Fruit fly (Drosophila melanogaster) whole organism, embryonic: Measurements from ENCODE around the gene CG14100.

Experiments
- CG11723 ChIP-seq: fragments of 200-800 bp; sonication (Bioruptor generic); optimal IDR thresholded peaks from 2 replicates; lab custom pipeline; 2017; ENCODE audit warnings: missing biosample characterization, mild to moderate bottlenecking, missing genetic modification characterization
- CG1233 ChIP-seq: fragments of 200-800 bp; sonication (Bioruptor generic); optimal IDR thresholded peaks from 4 replicates; lab custom pipeline; 2018; ENCODE audit warnings: missing biosample characterization, mild to moderate bottlenecking, missing genetic modification characterization
- CG12391 ChIP-seq: fragments of 200-800 bp; sonication (Bioruptor generic); optimal IDR thresholded peaks from 3 replicates; lab custom pipeline; 2018; ENCODE audit warnings: missing biosample characterization, mild to moderate bottlenecking, missing genetic modification characterization, moderate library complexity
- CG13775 ChIP-seq: fragments of 200-800 bp; sonication (Bioruptor generic); optimal IDR thresholded peaks from 3 replicates; lab custom pipeline; 2017; ENCODE audit warnings: missing biosample characterization, mild to moderate bottlenecking, missing genetic modification characterization
- CG14667 ChIP-seq: fragments of 200-800 bp; sonication (Bioruptor generic); IDR thresholded peaks from 2 replicates; pipeline ENCODE4 v1.3.6; 2022; ENCODE audit warnings: missing biosample characterization, missing genetic modification characterization
- CG14710 ChIP-seq: fragments of 200-800 bp; sonication (Bioruptor generic); optimal IDR thresholded peaks from 3 replicates; lab custom pipeline; 2019; ENCODE audit warnings: missing biosample characterization, mild to moderate bottlenecking, missing genetic modification characterization, moderate library complexity
- CG1529 ChIP-seq: fragments of 200-800 bp; sonication (Bioruptor generic); optimal IDR thresholded peaks from 3 replicates; lab custom pipeline; 2018; ENCODE audit warnings: missing biosample characterization, missing genetic modification characterization
- CG1603 ChIP-seq: fragments of 200-800 bp; sonication (Bioruptor generic); optimal IDR thresholded peaks from 2 replicates; lab custom pipeline; 2019; ENCODE audit warnings: missing biosample characterization, mild to moderate bottlenecking, missing genetic modification characterization, moderate library complexity
- CG17568 ChIP-seq: fragments of 200-800 bp; sonication (Bioruptor generic); optimal IDR thresholded peaks from 2 replicates; lab custom pipeline; 2018; ENCODE audit warnings: missing biosample characterization, mild to moderate bottlenecking, missing genetic modification characterization, moderate library complexity
- CG2116 ChIP-seq: fragments of 200-800 bp; sonication (Bioruptor generic); optimal IDR thresholded peaks from 3 replicates; lab custom pipeline; 2018; ENCODE audit warnings: missing biosample characterization, mild to moderate bottlenecking, missing genetic modification characterization
- CG30020 ChIP-seq: fragments of 200-800 bp; optimal IDR thresholded peaks from 2 replicates; lab custom pipeline; 2019; ENCODE audit warnings: missing biosample characterization, mild to moderate bottlenecking, missing genetic modification characterization, moderate library complexity
- CG31224 ChIP-seq: fragments of 200-800 bp; sonication (Bioruptor generic); IDR thresholded peaks from 2 replicates; pipeline ENCODE4 v1.3.6; 2022; ENCODE audit warnings: missing biosample characterization, missing genetic modification characterization
- CG3281 ChIP-seq: fragments of 200-800 bp; sonication (Bioruptor generic); optimal IDR thresholded peaks from 3 replicates; lab custom pipeline; 2017; ENCODE audit warnings: missing biosample characterization, mild to moderate bottlenecking, missing genetic modification characterization
- CG3407 ChIP-seq: fragments of 200-800 bp; sonication (Bioruptor generic); optimal IDR thresholded peaks from 2 replicates; lab custom pipeline; 2018; ENCODE audit warnings: missing biosample characterization, mild to moderate bottlenecking, missing genetic modification characterization
- CG4282 ChIP-seq: fragments of 200-800 bp; sonication (Bioruptor generic); optimal IDR thresholded peaks from 2 replicates; lab custom pipeline; 2016; ENCODE audit warnings: missing biosample characterization, missing genetic modification characterization
- CG5953 ChIP-seq: fragments of 200-800 bp; sonication (Bioruptor generic); IDR thresholded peaks from 2 replicates; pipeline ENCODE4 v1.3.6; 2022; ENCODE audit warnings: missing biosample characterization, missing genetic modification characterization
- CG6813 ChIP-seq: fragments of 200-800 bp; sonication (Bioruptor generic); optimal IDR thresholded peaks from 2 replicates; lab custom pipeline; 2017; ENCODE audit warnings: missing biosample characterization, missing genetic modification characterization, mild to moderate bottlenecking, moderate library complexity, missing genetic modification reagents
- CG7357 ChIP-seq: fragments of 200-800 bp; sonication (Bioruptor generic); IDR thresholded peaks from 3 replicates; pipeline ENCODE4 v1.3.6; 2022; ENCODE audit warnings: missing biosample characterization, missing genetic modification characterization
- CG8388 ChIP-seq: fragments of 200-800 bp; sonication (Bioruptor generic); optimal IDR thresholded peaks from 2 replicates; lab custom pipeline; 2019; ENCODE audit warnings: missing biosample characterization, mild to moderate bottlenecking, missing genetic modification characterization, moderate library complexity
- CG9609 ChIP-seq: fragments of 200-800 bp; sonication (Bioruptor generic); optimal IDR thresholded peaks from 3 replicates; lab custom pipeline; 2016; ENCODE audit warnings: missing biosample characterization, missing genetic modification characterization
- CG9817 ChIP-seq: fragments of 200-800 bp; sonication (Bioruptor generic); optimal IDR thresholded peaks from 2 replicates; lab custom pipeline; 2018; ENCODE audit warnings: missing biosample characterization, mild to moderate bottlenecking, missing genetic modification characterization, moderate library complexity
- CG9932 ChIP-seq: fragments of 200-800 bp; sonication (Bioruptor generic); IDR thresholded peaks from 2 replicates; pipeline ENCODE4 v1.3.6; 2022; ENCODE audit warnings: missing biosample characterization, missing genetic modification characterization
- D ChIP-seq, 2 experiments: fragments of 200-800 bp in 1 of 2; fragments of >200 bp in 1 of 2; sonication (Bioruptor generic) in 1 of 2; optimal IDR thresholded peaks; 2 replicates in 1 of 2; 3 replicates in 1 of 2; lab custom pipeline; 2017; ENCODE audit warnings: mild to moderate bottlenecking in 1 of 2, missing biosample characterization in 1 of 2, missing genetic modification characterization in 1 of 2, missing genetic modification reagents in 1 of 2
- Elba2 ChIP-seq: fragments of 200-800 bp; sonication (Bioruptor generic); optimal IDR thresholded peaks from 3 replicates; lab custom pipeline; 2016; ENCODE audit warnings: missing biosample characterization, missing genetic modification characterization
- Hsf ChIP-seq: fragments of 200-800 bp; sonication (Bioruptor generic); optimal IDR thresholded peaks from 3 replicates; lab custom pipeline; 2016; ENCODE audit warnings: missing biosample characterization, missing genetic modification characterization
- Oli ChIP-seq: fragments of 200-800 bp; sonication (Bioruptor generic); optimal IDR thresholded peaks from 2 replicates; lab custom pipeline; 2018; ENCODE audit warnings: missing biosample characterization, mild to moderate bottlenecking, missing genetic modification characterization, moderate library complexity
- Six4 ChIP-seq: fragments of 200-800 bp; sonication (Bioruptor generic); optimal IDR thresholded peaks from 2 replicates; lab custom pipeline; 2016; ENCODE audit warnings: missing biosample characterization, missing genetic modification characterization
- Sox100B ChIP-seq: fragments of 200-800 bp; sonication (Bioruptor generic); optimal IDR thresholded peaks from 3 replicates; lab custom pipeline; 2018; ENCODE audit warnings: missing biosample characterization, mild to moderate bottlenecking, missing genetic modification characterization
- ato ChIP-seq: fragments of 200-800 bp; sonication (Bioruptor generic); IDR thresholded peaks from 2 replicates; pipeline ENCODE4 v1.3.6; 2022; ENCODE audit warnings: missing biosample characterization, missing genetic modification characterization; ENCODE audit not compliant: partially characterized antibody
- bsh ChIP-seq, 2 experiments: fragments of 200-800 bp; sonication (Bioruptor generic); optimal IDR thresholded peaks; 2 replicates each; lab custom pipeline; 2017 to 2018; ENCODE audit warnings: mild to moderate bottlenecking in 2 of 2, missing biosample characterization in 2 of 2, missing genetic modification characterization in 2 of 2, moderate library complexity in 1 of 2
- dimm ChIP-seq: fragments of 200-800 bp; sonication (Bioruptor generic); IDR thresholded peaks from 2 replicates; pipeline ENCODE4 v1.3.6; 2022; ENCODE audit warnings: missing biosample characterization, missing genetic modification characterization
- disco-r ChIP-seq: fragments of 200-800 bp; sonication (Bioruptor generic); optimal IDR thresholded peaks from 2 replicates; lab custom pipeline; 2016; ENCODE audit warnings: missing biosample characterization, missing genetic modification characterization
- fd102C ChIP-seq: fragments of 200-800 bp; sonication (Bioruptor generic); optimal IDR thresholded peaks from 2 replicates; lab custom pipeline; 2018; ENCODE audit warnings: missing biosample characterization, mild to moderate bottlenecking, missing genetic modification characterization, moderate library complexity
- fd96Cb ChIP-seq: fragments of 200-800 bp; sonication (Bioruptor generic); optimal IDR thresholded peaks from 2 replicates; lab custom pipeline; 2018; ENCODE audit warnings: missing biosample characterization, mild to moderate bottlenecking, missing genetic modification characterization, moderate library complexity
- ham ChIP-seq: fragments of 200-800 bp; sonication (Bioruptor generic); IDR thresholded peaks from 2 replicates; pipeline ENCODE4 v1.3.6; 2022; ENCODE audit warnings: missing biosample characterization, missing genetic modification characterization
- hb ChIP-seq: fragments of 200-800 bp; sonication (Bioruptor generic); IDR thresholded peaks from 3 replicates; pipeline ENCODE4 v1.3.6; 2022; ENCODE audit warnings: missing biosample characterization, missing genetic modification characterization; ENCODE audit not compliant: partially characterized antibody
- knrl ChIP-seq: fragments of 200-800 bp; sonication (Bioruptor generic); IDR thresholded peaks from 3 replicates; pipeline ENCODE4 v1.3.6; 2022; ENCODE audit warnings: missing biosample characterization, missing genetic modification characterization; ENCODE audit not compliant: partially characterized antibody
- nerfin-1 ChIP-seq: fragments of 200-800 bp; sonication (Bioruptor generic); optimal IDR thresholded peaks from 3 replicates; lab custom pipeline; 2019; ENCODE audit warnings: missing biosample characterization, mild to moderate bottlenecking, missing genetic modification characterization, moderate library complexity
- phol ChIP-seq: fragments of 200-800 bp; sonication (Bioruptor generic); optimal IDR thresholded peaks from 3 replicates; lab custom pipeline; 2018; ENCODE audit warnings: missing biosample characterization, mild to moderate bottlenecking, missing genetic modification characterization, moderate library complexity
- shn ChIP-seq: fragments of 200-800 bp; sonication (Bioruptor generic); optimal IDR thresholded peaks from 3 replicates; lab custom pipeline; 2016; ENCODE audit warnings: missing biosample characterization, missing genetic modification characterization
- sqz ChIP-seq: fragments of 200-800 bp; sonication (Bioruptor generic); optimal IDR thresholded peaks from 3 replicates; lab custom pipeline; 2018; ENCODE audit warnings: missing biosample characterization, mild to moderate bottlenecking, missing genetic modification characterization
- tin ChIP-seq: fragments of 200-800 bp; sonication (Bioruptor generic); optimal IDR thresholded peaks from 3 replicates; lab custom pipeline; 2016; ENCODE audit warnings: missing biosample characterization, missing genetic modification characterization
- tio ChIP-seq: fragments of 200-800 bp; sonication (Bioruptor generic); optimal IDR thresholded peaks from 2 replicates; lab custom pipeline; 2017; ENCODE audit warnings: missing biosample characterization, missing genetic modification characterization, inconsistent platforms
- tll ChIP-seq, 2 experiments: fragments of 200-800 bp in 1 of 2; fragments of >200 bp in 1 of 2; sonication (Bioruptor generic) in 1 of 2; optimal IDR thresholded peaks; 2 replicates each; lab custom pipeline; 2017 to 2019; ENCODE audit warnings: missing biosample characterization in 2 of 2, missing genetic modification characterization in 2 of 2, mild to moderate bottlenecking in 1 of 2, moderate library complexity in 1 of 2
- trem ChIP-seq: fragments of 200-800 bp; optimal IDR thresholded peaks from 3 replicates; lab custom pipeline; 2019; ENCODE audit warnings: missing biosample characterization, mild to moderate bottlenecking, missing genetic modification characterization, moderate library complexity
- twi ChIP-seq: fragments of 200-800 bp; optimal IDR thresholded peaks from 2 replicates; lab custom pipeline; 2019; ENCODE audit warnings: missing biosample characterization, mild to moderate bottlenecking, missing genetic modification characterization, moderate library complexity
- unpg ChIP-seq: fragments of 200-800 bp; sonication (Bioruptor generic); optimal IDR thresholded peaks from 3 replicates; lab custom pipeline; 2018; ENCODE audit warnings: missing biosample characterization, mild to moderate bottlenecking, missing genetic modification characterization, moderate library complexity
- zfh1 ChIP-seq: fragments of 200-800 bp; sonication (Bioruptor generic); IDR thresholded peaks from 3 replicates; pipeline ENCODE4 v1.3.6; 2022; ENCODE audit warnings: missing biosample characterization, missing genetic modification characterization

The CG14100 gene

DNA sequence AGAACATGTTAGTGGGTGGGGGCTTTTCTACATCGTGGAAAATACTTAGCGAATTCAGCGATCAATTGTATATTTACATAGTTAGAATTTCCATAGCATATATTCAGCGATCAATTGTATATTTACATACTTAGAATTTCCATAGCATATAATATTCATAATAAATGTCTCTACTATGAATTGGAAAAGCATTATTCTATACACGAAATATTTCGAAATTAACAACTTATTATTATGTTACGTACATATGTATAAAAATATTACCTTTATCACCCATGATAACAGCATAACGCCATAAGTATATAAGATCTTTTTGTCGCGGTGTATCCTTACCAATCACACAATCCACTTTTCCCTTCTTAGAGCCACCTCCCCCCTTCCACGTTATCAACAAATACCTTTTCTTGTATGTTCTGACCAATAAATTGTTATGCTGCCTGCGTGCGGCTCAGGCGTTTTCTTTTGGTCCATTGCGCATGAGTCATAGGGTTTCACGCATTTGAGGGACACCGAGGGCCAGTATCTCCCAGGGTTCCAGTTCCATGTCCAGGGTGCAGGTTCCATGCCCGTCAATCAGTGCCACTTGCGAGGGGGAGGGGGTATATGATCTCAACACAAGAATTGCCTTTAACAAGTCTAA is 46.6 kb upstream of the CG14100 start (continued):
- TF ChIP-seq Six4 (GFP tag; lab: Kevin White, UChicago) (peak; percentile 47), trem (tag; lab: Kevin White, UChicago) (peak; percentile 65), bsh (GFP tag; optimal IDR thresholded peaks at IDR 0.05; lab: Kevin White, UChicago) (peak in 1 of 2 experiments; percentile 75), CG1529 (GFP tag; lab: Kevin White, UChicago) (peak; percentile 25), zfh1 (GFP tag; lab: Robert Waterston, UW) (peak; percentile 50; the same call in 1 of the 3 replicates), CG12391 (tag; lab: Kevin White, UChicago) (peak; percentile 82), CG8388 (peak; percentile 51), CG31224 (no peak), twi (tag; lab: Kevin White, UChicago) (peak; percentile 69), CG1603 (tag; lab: Kevin White, UChicago) (peak; percentile 52), CG9932 (GFP tag; lab: Robert Waterston, UW) (no peak), CG9609 (GFP tag; lab: Kevin White, UChicago) (no peak), fd102C (GFP tag; lab: Kevin White, UChicago) (peak; percentile 84), CG1233 (GFP tag; lab: Kevin White, UChicago) (peak; percentile 43), ham (GFP tag; lab: Robert Waterston, UW) (no peak), CG5953 (GFP tag; lab: Robert Waterston, UW) (no peak), CG7357 (GFP tag; lab: Robert Waterston, UW) (no peak), sqz (GFP tag; lab: Kevin White, UChicago) (peak; percentile 23), unpg (GFP tag; lab: Kevin White, UChicago) (peak; percentile 60), knrl (GFP tag; lab: Robert Waterston, UW) (no peak), phol (tag; lab: Kevin White, UChicago) (peak; percentile 80), CG17568 (no peak), CG13775 (peak; percentile 79), Hsf (peak; percentile 41), CG3281 (no peak), Elba2 (GFP tag; lab: Kevin White, UChicago) (peak; percentile 27), shn (GFP tag; lab: Kevin White, UChicago) (no peak), fd96Cb (tag; lab: Kevin White, UChicago) (peak; percentile 64), tin (peak; percentile 18), CG9817 (tag; lab: Kevin White, UChicago) (no peak), ato (GFP tag; lab: Robert Waterston, UW) (no peak), hb (GFP tag; lab: Robert Waterston, UW) (no peak), CG14667 (GFP tag; lab: Robert Waterston, UW) (no peak), CG3407 (peak; percentile 21), tio (GFP tag; lab: Kevin White, UChicago) (peak; percentile 45), CG2116 (peak; percentile 48), dimm (no peak), Sox100B (peak; percentile 43), CG30020 (tag; lab: Kevin White, UChicago) (peak; percentile 41), D (optimal IDR thresholded peaks at IDR 0.05; lab: Kevin White, UChicago) (peak; percentile 71), D (GFP tag; optimal IDR thresholded peaks at IDR 0.05; lab: Kevin White, UChicago) (peak; percentile 74), disco-r (no peak), tll (GFP tag; optimal IDR thresholded peaks at IDR 0.05; lab: Kevin White, UChicago) (peak in 1 of 2 experiments; percentile 64), CG14710 (tag; lab: Kevin White, UChicago) (peak; percentile 90), CG11723 (GFP tag; lab: Kevin White, UChicago) (no peak), Oli (tag; lab: Kevin White, UChicago) (peak; percentile 55), nerfin-1 (tag; lab: Kevin White, UChicago) (peak; percentile 49), CG6813 (GFP tag; lab: Kevin White, UChicago) (peak; percentile 32), CG4282 (GFP tag; lab: Kevin White, UChicago) (no peak)
